Worm (Caenorhabditis elegans) whole organism, L3 larva: ENCODE data around the gene ceh-14.

Experiments used
- ZK546.5 ChIP-seq: sonication (generic microtip); optimal IDR thresholded peaks from 2 replicates; lab custom pipeline; 2017; ENCODE audit warnings: missing biosample characterization, missing genetic modification characterization
- ama-1 ChIP-seq: fragments of 150-350 bp; optimal IDR thresholded peaks from 2 replicates; lab custom pipeline; 2018
- ceh-16 ChIP-seq: sonication (generic microtip); optimal IDR thresholded peaks from 2 replicates; lab custom pipeline; 2017; ENCODE audit warnings: missing biosample characterization, missing genetic modification characterization
- ceh-28 ChIP-seq: fragments of 150-350 bp; optimal IDR thresholded peaks from 2 replicates; lab custom pipeline; 2014; ENCODE audit warnings: missing biosample characterization, missing genetic modification reagents, missing genetic modification characterization
- ceh-82 ChIP-seq: fragments of 150-350 bp; optimal IDR thresholded peaks from 2 replicates; lab custom pipeline; 2014; ENCODE audit warnings: missing biosample characterization, missing genetic modification characterization
- ceh-9 ChIP-seq: sonication (generic microtip); optimal IDR thresholded peaks from 2 replicates; lab custom pipeline; 2018; ENCODE audit warnings: missing biosample characterization, missing genetic modification characterization
- daf-12 ChIP-seq: fragments of 150-350 bp; optimal IDR thresholded peaks from 2 replicates; lab custom pipeline; 2014; ENCODE audit warnings: missing biosample characterization, missing genetic modification reagents, missing genetic modification characterization
- egl-27 ChIP-seq: sonication (generic microtip); optimal IDR thresholded peaks from 4 replicates; lab custom pipeline; 2017; ENCODE audit warnings: missing biosample characterization, missing genetic modification reagents, missing genetic modification characterization
- elt-2 ChIP-seq: sonication (generic microtip); optimal IDR thresholded peaks from 2 replicates; lab custom pipeline; 2016; ENCODE audit warnings: missing genetic modification reagents, mild to moderate bottlenecking, missing genetic modification characterization, missing compliant biosample characterization
- elt-3 ChIP-seq, 3 experiments: fragments of 150-350 bp in 1 of 3; sonication (generic microtip) in 2 of 3; optimal IDR thresholded peaks; 2 replicates in 2 of 3; 4 replicates in 1 of 3; lab custom pipeline; 2014 to 2017; ENCODE audit warnings: missing biosample characterization in 3 of 3, missing genetic modification characterization in 3 of 3
- eor-1 ChIP-seq, 2 experiments: fragments of 150-350 bp; optimal IDR thresholded peaks; 2 replicates each; lab custom pipeline; 2014 to 2018; ENCODE audit warnings: missing biosample characterization in 2 of 2, missing genetic modification characterization in 2 of 2
- fkh-10 ChIP-seq: sonication (generic microtip); optimal IDR thresholded peaks from 2 replicates; lab custom pipeline; 2017; ENCODE audit warnings: missing biosample characterization, missing genetic modification reagents, missing genetic modification characterization
- fkh-2 ChIP-seq: fragments of 150-350 bp; optimal IDR thresholded peaks from 2 replicates; lab custom pipeline; 2014; ENCODE audit warnings: missing biosample characterization, missing genetic modification reagents, missing genetic modification characterization
- fos-1 ChIP-seq: fragments of 150-350 bp; optimal IDR thresholded peaks from 2 replicates; lab custom pipeline; 2014; ENCODE audit warnings: missing biosample characterization, missing genetic modification characterization
- hmg-11 ChIP-seq: sonication (generic microtip); optimal IDR thresholded peaks from 2 replicates; lab custom pipeline; 2016; ENCODE audit warnings: missing genetic modification characterization, missing compliant biosample characterization
- jun-1 ChIP-seq: fragments of 150-350 bp; optimal IDR thresholded peaks from 2 replicates; lab custom pipeline; 2014; ENCODE audit warnings: missing biosample characterization, missing genetic modification reagents, missing genetic modification characterization
- lin-15B ChIP-seq: fragments of 150-350 bp; optimal IDR thresholded peaks from 2 replicates; lab custom pipeline; 2014; ENCODE audit warnings: missing biosample characterization, missing genetic modification characterization
- lsy-12 ChIP-seq: sonication (generic microtip); optimal IDR thresholded peaks from 2 replicates; lab custom pipeline; 2016; ENCODE audit warnings: mild to moderate bottlenecking, missing genetic modification characterization, missing compliant biosample characterization
- mml-1 ChIP-seq: fragments of 150-350 bp; sonication (generic microtip); optimal IDR thresholded peaks from 3 replicates; lab custom pipeline; 2014; ENCODE audit warnings: missing biosample characterization, missing genetic modification characterization
- nhr-11 ChIP-seq: fragments of 150-350 bp; optimal IDR thresholded peaks from 2 replicates; lab custom pipeline; 2014; ENCODE audit warnings: missing biosample characterization, missing genetic modification characterization
- nhr-12 ChIP-seq: fragments of 150-350 bp; optimal IDR thresholded peaks from 2 replicates; lab custom pipeline; 2014; ENCODE audit warnings: missing biosample characterization, missing genetic modification characterization
- nhr-23 ChIP-seq: fragments of 150-350 bp; optimal IDR thresholded peaks from 2 replicates; lab custom pipeline; 2014; ENCODE audit warnings: missing biosample characterization, missing genetic modification reagents, missing genetic modification characterization
- nhr-237 ChIP-seq: fragments of 150-350 bp; optimal IDR thresholded peaks from 2 replicates; lab custom pipeline; 2014; ENCODE audit warnings: missing biosample characterization, missing genetic modification characterization
- nhr-25 ChIP-seq: sonication (generic microtip); optimal IDR thresholded peaks from 2 replicates; lab custom pipeline; 2017; ENCODE audit warnings: missing biosample characterization, missing genetic modification characterization
- nhr-28 ChIP-seq: fragments of 150-350 bp; optimal IDR thresholded peaks from 2 replicates; lab custom pipeline; 2014; ENCODE audit warnings: missing biosample characterization, missing genetic modification characterization
- nhr-43 ChIP-seq: sonication (generic microtip); optimal IDR thresholded peaks from 2 replicates; lab custom pipeline; 2016; ENCODE audit warnings: mild to moderate bottlenecking, missing genetic modification characterization, missing compliant biosample characterization; ENCODE audit not compliant: poor library complexity, severe bottlenecking
- nhr-67 ChIP-seq: fragments of 150-350 bp; optimal IDR thresholded peaks from 2 replicates; lab custom pipeline; 2014; ENCODE audit warnings: missing biosample characterization, missing genetic modification characterization
- nhr-76 ChIP-seq: fragments of 150-350 bp; sonication (generic microtip); optimal IDR thresholded peaks from 5 replicates; lab custom pipeline; 2014; ENCODE audit warnings: missing biosample characterization, missing genetic modification characterization
- pha-4 ChIP-seq: fragments of 150-350 bp; optimal IDR thresholded peaks from 2 replicates; lab custom pipeline; 2014; ENCODE audit warnings: missing biosample characterization, missing genetic modification reagents, missing genetic modification characterization
- snpc-4 ChIP-seq: fragments of 150-350 bp; optimal IDR thresholded peaks from 2 replicates; lab custom pipeline; 2014; ENCODE audit warnings: missing biosample characterization, missing genetic modification characterization
- tbx-2 ChIP-seq: sonication (generic microtip); optimal IDR thresholded peaks from 2 replicates; lab custom pipeline; 2016; ENCODE audit warnings: mild to moderate bottlenecking, missing genetic modification characterization, missing compliant biosample characterization
- unc-62 ChIP-seq: fragments of 150-350 bp; sonication (generic microtip); optimal IDR thresholded peaks from 4 replicates; lab custom pipeline; 2014; ENCODE audit warnings: missing biosample characterization, missing genetic modification reagents, missing genetic modification characterization
- zag-1 ChIP-seq: fragments of 150-350 bp; optimal IDR thresholded peaks from 2 replicates; lab custom pipeline; 2014; ENCODE audit warnings: missing biosample characterization, missing genetic modification characterization
- ztf-11 ChIP-seq: fragments of 150-350 bp; optimal IDR thresholded peaks from 2 replicates; lab custom pipeline; 2014; ENCODE audit warnings: missing biosample characterization, missing genetic modification characterization
- ztf-4 ChIP-seq: fragments of 150-350 bp; optimal IDR thresholded peaks from 2 replicates; lab custom pipeline; 2014; ENCODE audit warnings: missing biosample characterization, missing genetic modification characterization

ceh-14 gene

DNA sequence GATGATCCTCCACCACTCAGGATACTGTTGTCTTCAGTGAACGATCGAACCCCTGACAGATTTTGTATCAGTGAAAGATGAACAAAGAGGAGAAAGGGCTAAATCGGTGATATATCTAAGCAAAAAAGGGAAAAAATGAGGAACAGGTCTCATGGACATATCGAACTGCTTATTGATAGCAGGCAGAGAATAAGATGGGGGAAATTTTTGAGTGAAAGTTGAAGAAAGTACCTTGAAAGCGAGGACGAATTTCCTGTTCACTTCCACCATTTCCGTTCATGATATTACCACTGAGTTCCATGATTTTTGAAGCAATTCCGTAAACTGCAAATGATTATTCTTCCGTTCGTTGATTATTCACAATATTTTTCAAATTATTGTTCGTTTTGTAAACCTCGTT lies 20.8 kb upstream of the ceh-14 start:
- TF ChIP-seq nhr-43 (tag; lab: Kevin White, UChicago) (peak; percentile 18), ceh-16 (no peak), daf-12 (tag; lab: Kevin White, UChicago) (no peak), fkh-2 (tag; lab: Kevin White, UChicago) (no peak), nhr-25 (tag; lab: Kevin White, UChicago) (peak; percentile 18), eor-1 (tag; optimal IDR thresholded peaks at IDR 0.05; lab: Kevin White, UChicago) (no peak), pha-4 (no peak)
- TF ChIP-seq, all 47 proteins: peak for 2

DNA sequence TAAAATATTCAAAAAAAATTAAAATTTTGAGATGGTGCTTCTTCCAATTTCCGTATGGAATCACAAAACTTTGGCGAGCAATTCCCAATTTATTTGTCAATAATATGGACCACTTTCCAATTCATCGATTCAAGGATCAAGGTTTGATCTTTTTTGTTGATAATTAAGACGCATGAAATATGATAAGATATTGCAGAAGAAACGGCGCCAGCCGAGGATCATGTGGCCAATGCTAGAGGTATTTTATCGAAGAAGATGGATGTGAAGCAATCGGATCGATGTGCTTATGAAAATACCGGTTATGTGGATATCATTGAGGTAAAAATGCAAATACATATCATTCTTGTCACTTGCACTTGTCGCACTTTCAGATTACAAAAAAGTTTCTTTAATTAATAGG lies 17.9 kb upstream of the ceh-14 start:
- no peak for TF ChIP-seq unc-62 (GFP tag; lab: Kevin White, UChicago)
- no peak for TF ChIP-seq nhr-28
- no peak for TF ChIP-seq ama-1 (lab: Kevin White, UChicago)
- no peak for TF ChIP-seq jun-1 (tag; lab: Kevin White, UChicago)
- no peak for TF ChIP-seq hmg-11
- TF ChIP-seq ceh-9, result no peak
- TF ChIP-seq nhr-12 (tag; lab: Kevin White, UChicago), result no peak
- peak; percentile 42 for TF ChIP-seq nhr-43 (tag; lab: Kevin White, UChicago)
- no peak for TF ChIP-seq snpc-4 (tag; lab: Kevin White, UChicago)
- peak; percentile 15 for TF ChIP-seq nhr-25 (tag; lab: Kevin White, UChicago)

DNA sequence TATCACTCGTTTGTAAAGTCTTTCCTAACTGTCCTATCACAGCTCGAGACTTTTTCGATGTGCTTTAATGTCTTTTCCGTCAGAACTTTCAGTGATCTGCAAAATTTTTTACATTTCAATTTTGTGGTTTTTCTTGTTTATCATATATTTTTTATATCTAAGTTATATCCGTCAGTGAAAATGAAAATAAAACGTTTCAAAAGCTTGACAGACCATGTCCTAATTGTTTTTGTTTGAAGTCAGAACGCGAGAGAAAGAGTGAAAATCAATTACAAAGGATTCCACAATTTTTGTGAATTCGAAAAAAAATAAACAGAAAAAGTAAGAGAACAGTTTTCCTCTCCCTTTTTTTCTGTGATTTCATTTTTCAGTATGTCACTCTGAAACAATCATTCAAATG lies 15.6 kb upstream of the ceh-14 start, which contains the start of gene F46C8.1:
Gene F46C8.1, plus strand, starts transcription at position 301 of the 400 bp plus-strand sequence.
- TF ChIP-seq fkh-2 (tag; lab: Kevin White, UChicago) (no peak), nhr-237 (no peak), nhr-23 (no peak), ztf-4 (tag; lab: Kevin White, UChicago) (no peak), ceh-9 (no peak), eor-1 (tag; optimal IDR thresholded peaks at IDR 0.05; lab: Kevin White, UChicago) (no peak), elt-2 (tag; lab: Kevin White, UChicago) (no peak), ceh-28 (tag; lab: Kevin White, UChicago) (no peak), lin-15B (tag; lab: Kevin White, UChicago) (no peak), hmg-11 (no peak), zag-1 (no peak), pha-4 (no peak), ceh-82 (tag; lab: Kevin White, UChicago) (no peak), nhr-11 (tag; lab: Kevin White, UChicago) (no peak), mml-1 (tag; lab: Kevin White, UChicago) (no peak), fkh-10 (GFP tag; lab: Kevin White, UChicago) (no peak), nhr-67 (no peak), fos-1 (tag; lab: Kevin White, UChicago) (no peak)

DNA sequence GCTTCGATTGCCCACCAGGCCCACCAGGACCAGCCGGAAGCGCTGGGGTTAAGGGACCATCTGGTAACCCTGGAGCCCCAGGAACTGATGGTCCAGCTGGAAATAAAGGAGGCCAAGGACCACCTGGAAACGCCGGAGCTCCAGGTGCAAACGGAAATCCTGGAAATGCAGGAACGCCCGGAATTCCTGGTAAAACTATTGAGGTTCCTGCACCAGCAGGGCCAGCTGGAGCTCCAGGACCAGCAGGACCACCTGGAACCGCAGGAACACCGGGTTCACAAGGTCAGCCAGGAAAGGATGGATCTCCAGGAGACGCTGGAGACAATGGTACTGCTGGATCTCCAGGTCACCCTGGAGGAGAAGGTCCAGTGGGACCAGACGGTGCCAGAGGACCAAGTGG lies 15.2 kb upstream of the ceh-14 start:
- no peak for TF ChIP-seq fkh-2 (tag; lab: Kevin White, UChicago)
- no peak for TF ChIP-seq nhr-76 (tag; lab: Kevin White, UChicago)
- TF ChIP-seq nhr-28, result no peak
- no peak for TF ChIP-seq ama-1 (lab: Kevin White, UChicago)
- no peak for TF ChIP-seq fkh-10 (GFP tag; lab: Kevin White, UChicago)
- TF ChIP-seq elt-3 (tag; optimal IDR thresholded peaks at IDR 0.05; lab: Kevin White, UChicago), result no peak
- TF ChIP-seq egl-27, result no peak
- no peak for TF ChIP-seq ceh-28 (tag; lab: Kevin White, UChicago)
- no peak for TF ChIP-seq ZK546.5 (tag; lab: Kevin White, UChicago)
- TF ChIP-seq nhr-11 (tag; lab: Kevin White, UChicago), result no peak
- no peak for TF ChIP-seq tbx-2
- TF ChIP-seq hmg-11, result no peak
- TF ChIP-seq lsy-12 (tag; lab: Kevin White, UChicago), result no peak
- TF ChIP-seq, all 47 proteins: peak for 0

DNA sequence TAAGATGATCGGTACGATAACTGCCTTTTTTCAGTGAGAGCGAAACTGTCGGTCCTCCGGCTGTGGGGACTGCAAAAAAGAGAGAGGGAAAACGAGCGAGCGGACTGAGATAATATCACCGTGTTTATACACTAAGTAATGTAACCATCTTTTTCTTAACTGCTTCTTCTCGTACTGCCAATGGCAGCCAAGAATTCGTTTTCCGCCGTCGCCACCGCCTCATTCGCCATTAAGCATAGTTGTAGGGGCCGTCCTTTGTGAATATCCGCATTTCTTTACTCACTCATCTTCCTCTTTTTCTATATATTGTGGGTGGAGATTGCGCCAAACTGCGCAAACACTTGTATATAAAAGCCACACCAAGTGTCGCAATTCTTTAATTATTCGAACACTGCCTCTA lies 14.0 kb upstream of the ceh-14 start, which contains the start of gene col-174:
Gene col-174, plus strand, starts transcription at position 301 of the 400 bp plus-strand sequence.
- no peak for TF ChIP-seq ztf-11 (tag; lab: Kevin White, UChicago)
- no peak for TF ChIP-seq nhr-11 (tag; lab: Kevin White, UChicago)
